Fruit fly (Drosophila melanogaster) whole organism, embryonic: ENCODE measurements around the gene CG13365.

Source experiments
- Adf1 ChIP-seq: fragments of 200-800 bp; sonication (Bioruptor generic); IDR thresholded peaks from 2 replicates; pipeline ENCODE4 v1.3.6; 2022; ENCODE audit warnings: missing biosample characterization, missing genetic modification characterization
- CG12744 ChIP-seq: fragments of 200-800 bp; sonication (Bioruptor generic); optimal IDR thresholded peaks from 2 replicates; lab custom pipeline; 2016; ENCODE audit warnings: missing biosample characterization, missing genetic modification characterization
- CG1832 ChIP-seq: fragments of 200-800 bp; sonication (Bioruptor generic); optimal IDR thresholded peaks from 2 replicates; lab custom pipeline; 2017; ENCODE audit warnings: missing biosample characterization, mild to moderate bottlenecking, missing genetic modification characterization, inconsistent platforms
- CG6175 ChIP-seq: fragments of 200-800 bp; sonication (Bioruptor generic); IDR thresholded peaks from 3 replicates; pipeline ENCODE4 v1.3.6; 2022; ENCODE audit warnings: missing biosample characterization, missing genetic modification characterization
- Nf-YB ChIP-seq: fragments of 200-800 bp; sonication (Bioruptor generic); optimal IDR thresholded peaks from 3 replicates; lab custom pipeline; 2019; ENCODE audit warnings: missing biosample characterization, mild to moderate bottlenecking, missing genetic modification characterization, moderate library complexity
- Vsx1 ChIP-seq: fragments of 200-800 bp; sonication (Bioruptor generic); optimal IDR thresholded peaks from 2 replicates; lab custom pipeline; 2017; ENCODE audit warnings: missing biosample characterization, mild to moderate bottlenecking, missing genetic modification characterization, missing genetic modification reagents
- ash1 ChIP-seq: fragments of 200-800 bp; sonication (Bioruptor generic); optimal IDR thresholded peaks from 2 replicates; lab custom pipeline; 2018; ENCODE audit warnings: missing biosample characterization, mild to moderate bottlenecking, missing genetic modification characterization
- bowl ChIP-seq: fragments of 200-800 bp; sonication (Bioruptor generic); IDR thresholded peaks from 2 replicates; pipeline ENCODE4 v1.3.6; 2022; ENCODE audit warnings: missing biosample characterization, missing genetic modification characterization
- exex ChIP-seq: fragments of 200-800 bp; sonication (Bioruptor generic); optimal IDR thresholded peaks from 4 replicates; lab custom pipeline; 2018; ENCODE audit warnings: missing biosample characterization, mild to moderate bottlenecking, missing genetic modification characterization, moderate library complexity
- gcm ChIP-seq: fragments of 200-800 bp; sonication (Bioruptor generic); optimal IDR thresholded peaks from 2 replicates; lab custom pipeline; 2019; ENCODE audit warnings: missing biosample characterization, mild to moderate bottlenecking, missing genetic modification characterization, moderate library complexity
- grn ChIP-seq: fragments of 200-800 bp; sonication (Bioruptor generic); optimal IDR thresholded peaks from 3 replicates; lab custom pipeline; 2017; ENCODE audit warnings: missing biosample characterization, missing genetic modification characterization
- mirr ChIP-seq: fragments of 200-800 bp; sonication (Bioruptor generic); optimal IDR thresholded peaks from 3 replicates; lab custom pipeline; 2018; ENCODE audit warnings: missing biosample characterization, mild to moderate bottlenecking, missing genetic modification characterization
- pita ChIP-seq: fragments of 200-800 bp; sonication (Bioruptor generic); optimal IDR thresholded peaks from 2 replicates; lab custom pipeline; 2017; ENCODE audit warnings: missing biosample characterization, mild to moderate bottlenecking, missing genetic modification characterization
- sima ChIP-seq: fragments of 200-800 bp; sonication (Bioruptor generic); optimal IDR thresholded peaks from 2 replicates; lab custom pipeline; 2016; ENCODE audit warnings: missing biosample characterization, missing genetic modification characterization
- sug ChIP-seq: fragments of 200-800 bp; optimal IDR thresholded peaks from 2 replicates; lab custom pipeline; 2019; ENCODE audit warnings: missing biosample characterization, mild to moderate bottlenecking, missing genetic modification characterization, moderate library complexity
- tll ChIP-seq, 2 experiments: fragments of 200-800 bp in 1 of 2; fragments of >200 bp in 1 of 2; sonication (Bioruptor generic) in 1 of 2; optimal IDR thresholded peaks; 2 replicates each; lab custom pipeline; 2017 to 2019; ENCODE audit warnings: missing biosample characterization in 2 of 2, missing genetic modification characterization in 2 of 2, mild to moderate bottlenecking in 1 of 2, moderate library complexity in 1 of 2

The CG13365 gene

DNA sequence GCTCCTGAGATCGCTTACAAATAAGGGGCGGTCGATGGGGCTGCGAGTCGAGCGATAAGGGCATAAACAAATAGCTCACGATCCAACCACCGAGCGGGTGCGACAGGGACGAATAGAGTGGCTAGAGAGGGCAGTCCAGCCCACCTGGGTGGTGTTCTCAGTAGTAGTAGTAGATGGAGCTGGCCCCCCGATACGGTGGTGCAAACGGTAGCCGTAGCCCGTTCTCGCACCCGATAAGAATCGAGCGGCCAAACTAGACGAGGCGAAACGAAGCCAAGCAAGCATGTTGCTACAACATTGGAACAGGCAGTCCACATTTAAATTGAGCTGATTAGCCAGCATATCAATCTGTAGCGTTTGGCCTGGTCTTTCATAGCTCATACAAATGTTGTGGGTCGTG, 40.4 kb downstream of the CG13365 start (continued):
- TF ChIP-seq mirr (GFP tag; lab: Kevin White, UChicago) (peak; percentile 32), CG6175 (GFP tag; lab: Robert Waterston, UW) (peak; percentile 56; the same call in 1 of the 3 replicates), CG1832 (GFP tag; lab: Kevin White, UChicago) (peak; percentile 18), sug (tag; lab: Kevin White, UChicago) (peak; percentile 90), Nf-YB (GFP tag; lab: Kevin White, UChicago) (peak; percentile 91), gcm (GFP tag; lab: Kevin White, UChicago) (no peak), bowl (no peak), sima (GFP tag; lab: Kevin White, UChicago) (no peak), ash1 (peak; percentile 6), CG12744 (GFP tag; lab: Kevin White, UChicago) (no peak), exex (tag; lab: Kevin White, UChicago) (peak; percentile 55), Vsx1 (GFP tag; lab: Kevin White, UChicago) (peak; percentile 80), pita (GFP tag; lab: Kevin White, UChicago) (no peak), Adf1 (GFP tag; lab: Robert Waterston, UW) (peak; percentile 21; the same call in 1 of the 2 replicates), grn (peak; percentile 68), tll (GFP tag; optimal IDR thresholded peaks at IDR 0.05; lab: Kevin White, UChicago) (no peak)
